Fruit fly (Drosophila melanogaster) whole organism, prepupa: ENCODE data around the gene Pde11.

Experiments used
- Blimp-1 ChIP-seq: fragments of 200-800 bp; sonication (Bioruptor generic); optimal IDR thresholded peaks from 3 replicates; lab custom pipeline; 2017; ENCODE audit warnings: missing biosample characterization, missing genetic modification characterization, mild to moderate bottlenecking, moderate library complexity, missing genetic modification reagents
- CG10669 ChIP-seq: fragments of 200-800 bp; sonication (Bioruptor generic); optimal IDR thresholded peaks from 3 replicates; lab custom pipeline; 2018; ENCODE audit warnings: missing biosample characterization, mild to moderate bottlenecking, missing genetic modification characterization, moderate library complexity
- CG11294 ChIP-seq: fragments of 200-800 bp; sonication (Bioruptor generic); IDR thresholded peaks from 2 replicates; pipeline ENCODE4 v1.3.6; 2022; ENCODE audit warnings: missing biosample characterization, missing genetic modification characterization
- CG11762 ChIP-seq: fragments of 200-800 bp; sonication (Bioruptor generic); optimal IDR thresholded peaks from 3 replicates; lab custom pipeline; 2016; ENCODE audit warnings: missing biosample characterization, missing genetic modification characterization; ENCODE audit not compliant: insufficient read depth
- CG15336 ChIP-seq: fragments of 200-800 bp; sonication (Bioruptor generic); IDR thresholded peaks from 2 replicates; pipeline ENCODE4 v1.3.6; 2022; ENCODE audit warnings: missing biosample characterization, missing genetic modification characterization
- CG1621 ChIP-seq: fragments of 200-800 bp; sonication (Bioruptor generic); optimal IDR thresholded peaks from 3 replicates; lab custom pipeline; 2018; ENCODE audit warnings: missing biosample characterization, mild to moderate bottlenecking, missing genetic modification characterization
- CG16779 ChIP-seq: fragments of 200-800 bp; sonication (Bioruptor generic); optimal IDR thresholded peaks from 3 replicates; lab custom pipeline; 2017; ENCODE audit warnings: missing biosample characterization, mild to moderate bottlenecking, missing genetic modification characterization
- CG3032 ChIP-seq: fragments of 200-800 bp; optimal IDR thresholded peaks from 2 replicates; lab custom pipeline; 2019; ENCODE audit warnings: missing biosample characterization, mild to moderate bottlenecking, missing genetic modification characterization, moderate library complexity
- CG31627 ChIP-seq: fragments of 200-800 bp; sonication (Bioruptor generic); optimal IDR thresholded peaks from 3 replicates; lab custom pipeline; 2016; ENCODE audit warnings: missing biosample characterization, missing genetic modification characterization
- CG32006 ChIP-seq: fragments of 200-800 bp; sonication (Bioruptor generic); optimal IDR thresholded peaks from 3 replicates; lab custom pipeline; 2017; ENCODE audit warnings: missing biosample characterization, mild to moderate bottlenecking, missing genetic modification characterization
- CG34406 ChIP-seq: fragments of 200-800 bp; sonication (Bioruptor generic); optimal IDR thresholded peaks from 3 replicates; lab custom pipeline; 2016; ENCODE audit warnings: missing biosample characterization, missing genetic modification characterization
- CG3919 ChIP-seq: fragments of 200-800 bp; sonication (Bioruptor generic); optimal IDR thresholded peaks from 3 replicates; lab custom pipeline; 2016; ENCODE audit warnings: missing biosample characterization, missing genetic modification characterization
- CG4318 ChIP-seq: fragments of 200-800 bp; sonication (Bioruptor generic); optimal IDR thresholded peaks from 3 replicates; lab custom pipeline; 2017; ENCODE audit warnings: missing biosample characterization, mild to moderate bottlenecking, missing genetic modification characterization
- CG6163 ChIP-seq: fragments of 200-800 bp; sonication (Bioruptor generic); IDR thresholded peaks from 3 replicates; pipeline ENCODE4 v1.3.6; 2022; ENCODE audit warnings: missing biosample characterization, missing genetic modification characterization
- CG6276 ChIP-seq: fragments of 200-800 bp; sonication (Bioruptor generic); optimal IDR thresholded peaks from 2 replicates; lab custom pipeline; 2017; ENCODE audit warnings: missing biosample characterization, mild to moderate bottlenecking, missing genetic modification characterization
- CG6808 ChIP-seq: fragments of 200-800 bp; sonication (Bioruptor generic); optimal IDR thresholded peaks from 3 replicates; lab custom pipeline; 2017; ENCODE audit warnings: missing biosample characterization, missing genetic modification characterization, mild to moderate bottlenecking, moderate library complexity, missing genetic modification reagents
- CG6854 ChIP-seq: fragments of 200-800 bp; sonication (Bioruptor generic); optimal IDR thresholded peaks from 2 replicates; lab custom pipeline; 2017; ENCODE audit warnings: missing biosample characterization, mild to moderate bottlenecking, missing genetic modification characterization
- CG7368 ChIP-seq: fragments of 200-800 bp; sonication (Bioruptor generic); optimal IDR thresholded peaks from 3 replicates; lab custom pipeline; 2016; ENCODE audit warnings: missing biosample characterization, missing genetic modification characterization
- CG8119 ChIP-seq: fragments of 200-800 bp; sonication (Bioruptor generic); IDR thresholded peaks from 3 replicates; pipeline ENCODE4 v1.3.6; 2022; ENCODE audit warnings: missing biosample characterization, missing genetic modification characterization
- CG8319 ChIP-seq: fragments of 200-800 bp; sonication (Bioruptor generic); optimal IDR thresholded peaks from 3 replicates; lab custom pipeline; 2016; ENCODE audit warnings: missing biosample characterization, missing genetic modification characterization
- CG8632 ChIP-seq: fragments of 200-800 bp; sonication (Bioruptor generic); optimal IDR thresholded peaks from 3 replicates; lab custom pipeline; 2016; ENCODE audit warnings: missing biosample characterization, missing genetic modification characterization
- CG9139 ChIP-seq: fragments of 200-800 bp; sonication (Bioruptor generic); optimal IDR thresholded peaks from 3 replicates; lab custom pipeline; 2017; ENCODE audit warnings: missing biosample characterization, mild to moderate bottlenecking, missing genetic modification characterization
- Eip93F ChIP-seq: fragments of 200-800 bp; sonication (Bioruptor generic); optimal IDR thresholded peaks from 2 replicates; lab custom pipeline; 2016; ENCODE audit warnings: missing biosample characterization, mild to moderate bottlenecking, missing genetic modification characterization
- Ets21C ChIP-seq: fragments of 200-800 bp; sonication (Bioruptor generic); optimal IDR thresholded peaks from 3 replicates; lab custom pipeline; 2016; ENCODE audit warnings: missing biosample characterization, missing genetic modification characterization
- Ets96B ChIP-seq: fragments of 200-800 bp; optimal IDR thresholded peaks from 2 replicates; lab custom pipeline; 2019; ENCODE audit warnings: missing biosample characterization, mild to moderate bottlenecking, missing genetic modification characterization, moderate library complexity
- Gug ChIP-seq: fragments of 200-800 bp; sonication (Bioruptor generic); IDR thresholded peaks from 2 replicates; pipeline ENCODE4 v1.3.6; 2022; ENCODE audit warnings: missing biosample characterization, missing genetic modification characterization
- Hr38 ChIP-seq: sonication (Bioruptor generic); optimal IDR thresholded peaks from 2 replicates; lab custom pipeline; 2016; ENCODE audit warnings: missing biosample characterization, missing genetic modification characterization
- Hr4 ChIP-seq: fragments of 200-800 bp; sonication (Bioruptor generic); optimal IDR thresholded peaks from 3 replicates; lab custom pipeline; 2016; ENCODE audit warnings: missing biosample characterization, missing genetic modification characterization
- Lpt ChIP-seq: fragments of 200-800 bp; sonication (Bioruptor generic); optimal IDR thresholded peaks from 3 replicates; lab custom pipeline; 2016; ENCODE audit warnings: missing biosample characterization, missing genetic modification characterization
- Met ChIP-seq: fragments of 200-800 bp; sonication (Bioruptor generic); optimal IDR thresholded peaks from 3 replicates; lab custom pipeline; 2016; ENCODE audit warnings: missing biosample characterization, missing genetic modification characterization
- Smox ChIP-seq: fragments of 200-800 bp; sonication (Bioruptor generic); optimal IDR thresholded peaks from 3 replicates; lab custom pipeline; 2016; ENCODE audit warnings: missing biosample characterization, missing genetic modification characterization
- Sox102F ChIP-seq: fragments of 200-800 bp; sonication (Bioruptor generic); optimal IDR thresholded peaks from 2 replicates; lab custom pipeline; 2016; ENCODE audit warnings: missing biosample characterization, mild to moderate bottlenecking, missing genetic modification characterization
- Sox14 ChIP-seq: fragments of 200-800 bp; sonication (Bioruptor generic); optimal IDR thresholded peaks from 3 replicates; lab custom pipeline; 2016; ENCODE audit warnings: missing biosample characterization, missing genetic modification characterization
- Sox15 ChIP-seq: fragments of 200-800 bp; sonication (Bioruptor generic); optimal IDR thresholded peaks from 3 replicates; lab custom pipeline; 2016; ENCODE audit warnings: missing biosample characterization, missing genetic modification characterization
- achi ChIP-seq: fragments of 200-800 bp; sonication (Bioruptor generic); optimal IDR thresholded peaks from 3 replicates; lab custom pipeline; 2016; ENCODE audit warnings: missing biosample characterization, missing genetic modification characterization
- cyc ChIP-seq: fragments of 200-800 bp; sonication (Bioruptor generic); optimal IDR thresholded peaks from 3 replicates; lab custom pipeline; 2016; ENCODE audit warnings: missing biosample characterization, missing genetic modification characterization
- dac ChIP-seq: fragments of 200-800 bp; sonication (Bioruptor generic); optimal IDR thresholded peaks from 2 replicates; lab custom pipeline; 2017; ENCODE audit warnings: missing biosample characterization, mild to moderate bottlenecking, missing genetic modification characterization
- dsx ChIP-seq: fragments of 200-800 bp; optimal IDR thresholded peaks from 3 replicates; lab custom pipeline; 2019; ENCODE audit warnings: missing biosample characterization, mild to moderate bottlenecking, missing genetic modification characterization, moderate library complexity; ENCODE audit not compliant: poor library complexity, severe bottlenecking
- eg ChIP-seq: fragments of 200-800 bp; sonication (Bioruptor generic); IDR thresholded peaks from 3 replicates; pipeline ENCODE4 v1.3.6; 2022; ENCODE audit warnings: missing biosample characterization, missing genetic modification characterization
- fd59A ChIP-seq: fragments of 200-800 bp; sonication (Bioruptor generic); optimal IDR thresholded peaks from 2 replicates; lab custom pipeline; 2017; ENCODE audit warnings: missing biosample characterization, mild to moderate bottlenecking, missing genetic modification characterization, missing genetic modification reagents
- fd85E ChIP-seq: fragments of 200-800 bp; sonication (Bioruptor generic); optimal IDR thresholded peaks from 3 replicates; lab custom pipeline; 2016; ENCODE audit warnings: missing biosample characterization, missing genetic modification characterization
- lz ChIP-seq: fragments of 200-800 bp; sonication (Bioruptor generic); optimal IDR thresholded peaks from 3 replicates; lab custom pipeline; 2016; ENCODE audit warnings: missing biosample characterization, missing genetic modification characterization
- net ChIP-seq: fragments of 200-800 bp; sonication (Bioruptor generic); optimal IDR thresholded peaks from 3 replicates; lab custom pipeline; 2016; ENCODE audit warnings: missing biosample characterization, missing genetic modification characterization
- pdm3 ChIP-seq: fragments of 200-800 bp; sonication (Bioruptor generic); optimal IDR thresholded peaks from 3 replicates; lab custom pipeline; 2016; ENCODE audit warnings: missing biosample characterization, missing genetic modification characterization
- salr ChIP-seq, 2 experiments: fragments of 200-800 bp; sonication (Bioruptor generic); optimal IDR thresholded peaks; 3 replicates each; lab custom pipeline; 2016 to 2018; ENCODE audit warnings: missing biosample characterization in 2 of 2, missing genetic modification characterization in 2 of 2, mild to moderate bottlenecking in 1 of 2
- spab ChIP-seq: fragments of 200-800 bp; sonication (Bioruptor generic); optimal IDR thresholded peaks from 2 replicates; lab custom pipeline; 2017; ENCODE audit warnings: missing biosample characterization, mild to moderate bottlenecking, missing genetic modification characterization, missing genetic modification reagents
- ss ChIP-seq, 2 experiments: fragments of 200-800 bp; sonication (Bioruptor generic); optimal IDR thresholded peaks; 2 replicates in 1 of 2; 3 replicates in 1 of 2; lab custom pipeline; 2017 to 2018; ENCODE audit warnings: mild to moderate bottlenecking in 2 of 2, missing biosample characterization in 2 of 2, missing genetic modification characterization in 2 of 2, moderate library complexity in 1 of 2

The Pde11 gene

DNA sequence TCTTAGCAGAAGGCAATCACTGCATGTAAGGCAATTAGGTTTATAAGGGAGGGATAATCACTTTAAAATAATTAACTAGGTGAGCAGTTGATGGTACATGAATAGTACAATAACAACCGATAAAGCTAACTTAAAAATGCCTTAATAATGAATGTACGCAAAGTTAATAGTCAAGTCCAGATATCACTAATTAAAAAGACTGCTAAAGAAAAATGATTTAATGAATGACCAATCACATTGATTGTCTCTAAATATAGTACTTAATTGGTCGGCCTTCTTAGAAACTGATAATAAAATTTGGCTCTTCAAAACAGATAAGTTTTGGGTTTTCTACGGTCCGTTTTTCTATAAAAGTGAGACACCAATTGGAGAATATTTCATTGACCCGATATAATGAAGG lies 15.4 kb upstream of the Pde11 start, which contains the start of gene CG31789:
TSS of gene CG31789 (plus strand) at position 380 of the 400 bp plus-strand sequence.
- TF ChIP-seq CG34406 (GFP tag; lab: Kevin White, UChicago): no peak
- TF ChIP-seq CG8632 (GFP tag; lab: Kevin White, UChicago): no peak
- no peak for TF ChIP-seq Lpt
- no peak for TF ChIP-seq cyc (GFP tag; lab: Kevin White, UChicago)
- no peak for TF ChIP-seq Sox15
- no peak for TF ChIP-seq CG31627 (GFP tag; lab: Kevin White, UChicago)
- TF ChIP-seq CG7368 (GFP tag; lab: Kevin White, UChicago): no peak
- no peak for TF ChIP-seq CG15336 (GFP tag; lab: Robert Waterston, UW)
- TF ChIP-seq Sox14 (GFP tag; lab: Kevin White, UChicago): no peak
- TF ChIP-seq Hr4 (GFP tag; lab: Kevin White, UChicago): no peak
- TF ChIP-seq spab (GFP tag; lab: Kevin White, UChicago): no peak
- TF ChIP-seq lz (GFP tag; lab: Kevin White, UChicago): no peak
- no peak for TF ChIP-seq CG9139
- TF ChIP-seq fd85E (GFP tag; lab: Kevin White, UChicago): no peak
- TF ChIP-seq pdm3 (GFP tag; lab: Kevin White, UChicago): no peak
- no peak for TF ChIP-seq CG8119 (GFP tag; lab: Robert Waterston, UW)
- TF ChIP-seq CG16779 (tag; lab: Kevin White, UChicago): no peak
- TF ChIP-seq CG3032 (tag; lab: Kevin White, UChicago): no peak
- TF ChIP-seq Ets21C (GFP tag; lab: Kevin White, UChicago): no peak
- no peak for TF ChIP-seq CG6808 (GFP tag; lab: Kevin White, UChicago)

DNA sequence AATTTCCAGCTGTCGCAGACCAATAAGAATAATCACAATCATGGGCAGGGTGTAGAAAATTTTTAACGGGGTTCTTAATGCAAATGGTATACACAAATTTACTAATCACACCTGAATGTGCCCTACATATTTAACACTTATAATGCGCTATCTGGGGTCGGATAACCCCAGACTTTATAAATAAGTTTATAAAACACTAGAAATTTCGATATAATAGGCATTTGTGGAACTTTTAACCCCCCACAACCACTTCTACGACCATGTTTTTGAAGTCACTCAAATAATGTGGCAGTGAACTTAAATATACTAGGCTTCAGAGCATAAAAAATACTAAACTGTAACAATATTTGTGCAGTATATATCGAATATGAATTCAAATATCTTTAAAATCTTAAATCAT lies 14.8 kb upstream of the Pde11 start, which contains the start of gene CG10413:
TSS of gene CG10413 (minus strand) at position 264 of the 400 bp plus-strand sequence.
- TF ChIP-seq dac (GFP tag; lab: Kevin White, UChicago) (peak; percentile 98), CG6854 (GFP tag; lab: Kevin White, UChicago) (peak; percentile 96), CG16779 (tag; lab: Kevin White, UChicago) (no peak), CG11294 (GFP tag; lab: Robert Waterston, UW) (peak; percentile 97), Hr4 (GFP tag; lab: Kevin White, UChicago) (peak; percentile 99), fd85E (GFP tag; lab: Kevin White, UChicago) (no peak), CG6808 (GFP tag; lab: Kevin White, UChicago) (peak; percentile 97), Sox14 (GFP tag; lab: Kevin White, UChicago) (peak; percentile 99), CG34406 (GFP tag; lab: Kevin White, UChicago) (peak; percentile 99), CG9139 (peak; percentile 92), Lpt (peak; percentile 97), Met (GFP tag; lab: Kevin White, UChicago) (peak; percentile 98), CG32006 (GFP tag; lab: Kevin White, UChicago) (peak; percentile 98), CG3919 (GFP tag; lab: Kevin White, UChicago) (peak; percentile 99), CG10669 (GFP tag; lab: Kevin White, UChicago) (peak; percentile 98), CG3032 (tag; lab: Kevin White, UChicago) (peak; percentile 98), CG8319 (GFP tag; lab: Kevin White, UChicago) (peak; percentile 98), cyc (GFP tag; lab: Kevin White, UChicago) (peak; percentile 99), salr (GFP tag; optimal IDR thresholded peaks at IDR 0.05; lab: Kevin White, UChicago) (peak in 1 of 2 experiments; percentile 97), fd59A (peak; percentile 96), CG1621 (tag; lab: Kevin White, UChicago) (peak; percentile 96), Gug (GFP tag; lab: Robert Waterston, UW) (peak; percentile 97), achi (GFP tag; lab: Kevin White, UChicago) (peak; percentile 98), ss (GFP tag; optimal IDR thresholded peaks at IDR 0.05; lab: Kevin White, UChicago) (peak in 1 of 2 experiments; percentile 97), dsx (peak; percentile 95), Sox15 (peak; percentile 98), CG15336 (GFP tag; lab: Robert Waterston, UW) (peak; percentile 98), Smox (GFP tag; lab: Kevin White, UChicago) (peak; percentile 99), CG11762 (GFP tag; lab: Kevin White, UChicago) (peak; percentile 99), pdm3 (GFP tag; lab: Kevin White, UChicago) (peak; percentile 99), CG6163 (GFP tag; lab: Robert Waterston, UW) (peak; percentile 96), eg (GFP tag; lab: Robert Waterston, UW) (peak; percentile 97), Sox102F (GFP tag; lab: Kevin White, UChicago) (peak; percentile 99), Blimp-1 (peak; percentile 94), CG4318 (GFP tag; lab: Kevin White, UChicago) (peak; percentile 95), Hr38 (peak; percentile 87), net (GFP tag; lab: Kevin White, UChicago) (peak; percentile 98), Ets96B (tag; lab: Kevin White, UChicago) (peak; percentile 98), Eip93F (GFP tag; lab: Kevin White, UChicago) (peak; percentile 97), CG8632 (GFP tag; lab: Kevin White, UChicago) (peak; percentile 98), CG6276 (GFP tag; lab: Kevin White, UChicago) (no peak)
